Fruit fly (Drosophila melanogaster) whole organism, embryonic: Measurements from ENCODE around the gene EMC3.
A peak's percentile ranks its signal among the peaks of the same experiment; 100 is the strongest.

Source experiments
- ATbp ChIP-seq: fragments of 200-800 bp; sonication (Bioruptor generic); optimal IDR thresholded peaks from 2 replicates; lab custom pipeline; 2017; ENCODE audit warnings: missing biosample characterization, mild to moderate bottlenecking, missing genetic modification characterization, missing genetic modification reagents
- Antp ChIP-seq: fragments of 200-800 bp; sonication (Bioruptor generic); optimal IDR thresholded peaks from 3 replicates; lab custom pipeline; 2016; ENCODE audit warnings: missing biosample characterization, missing genetic modification characterization
- Awh ChIP-seq: fragments of 200-800 bp; sonication (Bioruptor generic); IDR thresholded peaks from 2 replicates; pipeline ENCODE4, ENCODE4 v1.3.6; 2022; ENCODE audit warnings: missing biosample characterization, missing genetic modification characterization
- Bgb ChIP-seq: fragments of 200-800 bp; sonication (Bioruptor generic); IDR thresholded peaks from 2 replicates; pipeline ENCODE4 v1.3.6; 2022; ENCODE audit warnings: missing biosample characterization, missing genetic modification characterization; ENCODE audit not compliant: partially characterized antibody
- CG10431 ChIP-seq: fragments of 200-800 bp; sonication (Bioruptor generic); optimal IDR thresholded peaks from 3 replicates; lab custom pipeline; 2018; ENCODE audit warnings: missing biosample characterization, mild to moderate bottlenecking, missing genetic modification characterization
- CG11456 ChIP-seq: fragments of 200-800 bp; sonication (Bioruptor generic); IDR thresholded peaks from 3 replicates; pipeline ENCODE4 v1.3.6; 2022; ENCODE audit warnings: missing biosample characterization, missing genetic modification characterization
- CG14860 ChIP-seq: fragments of 200-800 bp; sonication (Bioruptor generic); IDR thresholded peaks from 3 replicates; pipeline ENCODE4 v1.3.6; 2022; ENCODE audit warnings: missing biosample characterization, missing genetic modification characterization; ENCODE audit not compliant: partially characterized antibody
- CG1603 ChIP-seq: fragments of 200-800 bp; sonication (Bioruptor generic); optimal IDR thresholded peaks from 2 replicates; lab custom pipeline; 2019; ENCODE audit warnings: missing biosample characterization, mild to moderate bottlenecking, missing genetic modification characterization, moderate library complexity
- CG17186 ChIP-seq: fragments of 200-800 bp; sonication (Bioruptor generic); optimal IDR thresholded peaks from 3 replicates; lab custom pipeline; 2017; ENCODE audit warnings: missing biosample characterization, missing genetic modification reagents, missing genetic modification characterization
- CG17385 ChIP-seq: fragments of 200-800 bp; sonication (Bioruptor generic); optimal IDR thresholded peaks from 3 replicates; lab custom pipeline; 2018; ENCODE audit warnings: missing biosample characterization, mild to moderate bottlenecking, missing genetic modification characterization
- CG2116 ChIP-seq: fragments of 200-800 bp; sonication (Bioruptor generic); optimal IDR thresholded peaks from 3 replicates; lab custom pipeline; 2018; ENCODE audit warnings: missing biosample characterization, mild to moderate bottlenecking, missing genetic modification characterization
- CG31365 ChIP-seq: fragments of 200-800 bp; sonication (Bioruptor generic); optimal IDR thresholded peaks from 2 replicates; lab custom pipeline; 2018; ENCODE audit warnings: missing biosample characterization, mild to moderate bottlenecking, missing genetic modification characterization
- CG31441 ChIP-seq: fragments of 200-800 bp; sonication (Bioruptor generic); IDR thresholded peaks from 2 replicates; pipeline ENCODE4 v1.3.6; 2022; ENCODE audit warnings: missing biosample characterization, missing genetic modification characterization
- CG6813 ChIP-seq: fragments of 200-800 bp; sonication (Bioruptor generic); optimal IDR thresholded peaks from 2 replicates; lab custom pipeline; 2017; ENCODE audit warnings: missing biosample characterization, missing genetic modification characterization, mild to moderate bottlenecking, moderate library complexity, missing genetic modification reagents
- CG7745 ChIP-seq: fragments of 200-800 bp; sonication (Bioruptor generic); optimal IDR thresholded peaks from 2 replicates; lab custom pipeline; 2018; ENCODE audit warnings: missing biosample characterization, mild to moderate bottlenecking, missing genetic modification characterization, moderate library complexity
- CG7839 ChIP-seq: fragments of 200-800 bp; sonication (Bioruptor generic); optimal IDR thresholded peaks from 3 replicates; lab custom pipeline; 2018; ENCODE audit warnings: missing biosample characterization, mild to moderate bottlenecking, missing genetic modification characterization, moderate library complexity
- CG7963 ChIP-seq: fragments of 200-800 bp; sonication (Bioruptor generic); IDR thresholded peaks from 3 replicates; pipeline ENCODE4 v1.3.6; 2022; ENCODE audit warnings: missing biosample characterization, missing genetic modification characterization; ENCODE audit not compliant: partially characterized antibody
- CG8765 ChIP-seq: fragments of 200-800 bp; sonication (Bioruptor generic); IDR thresholded peaks from 2 replicates; pipeline ENCODE4 v1.3.6; 2022; ENCODE audit warnings: missing biosample characterization, missing genetic modification characterization
- CG9876 ChIP-seq: fragments of 200-800 bp; sonication (Bioruptor generic); optimal IDR thresholded peaks from 2 replicates; lab custom pipeline; 2016; ENCODE audit warnings: missing biosample characterization, missing genetic modification characterization
- Dbx ChIP-seq: fragments of 200-800 bp; sonication (Bioruptor generic); IDR thresholded peaks from 3 replicates; pipeline ENCODE4 v1.3.6; 2022; ENCODE audit warnings: missing biosample characterization, missing genetic modification characterization
- Deaf1 ChIP-seq: fragments of 200-800 bp; optimal IDR thresholded peaks from 3 replicates; lab custom pipeline; 2019; ENCODE audit warnings: missing biosample characterization, mild to moderate bottlenecking, missing genetic modification characterization, moderate library complexity
- E2f2 ChIP-seq: fragments of 200-800 bp; sonication (Bioruptor generic); IDR thresholded peaks from 2 replicates; pipeline ENCODE4 v1.3.6; 2022; ENCODE audit warnings: missing biosample characterization, missing genetic modification characterization
- ERR ChIP-seq: fragments of 200-800 bp; sonication (Bioruptor generic); optimal IDR thresholded peaks from 2 replicates; lab custom pipeline; 2016; ENCODE audit warnings: missing biosample characterization, missing genetic modification characterization
- Fer1 ChIP-seq: fragments of 200-800 bp; sonication (Bioruptor generic); optimal IDR thresholded peaks from 2 replicates; lab custom pipeline; 2017; ENCODE audit warnings: missing biosample characterization, mild to moderate bottlenecking, missing genetic modification characterization
- Hr78 ChIP-seq, 2 experiments: fragments of 200-800 bp in 1 of 2; fragments of >200 bp in 1 of 2; sonication (Bioruptor generic) in 1 of 2; optimal IDR thresholded peaks; 2 replicates each; lab custom pipeline; 2017 to 2019; ENCODE audit warnings: missing biosample characterization in 2 of 2, missing genetic modification characterization in 2 of 2, mild to moderate bottlenecking in 1 of 2, moderate library complexity in 1 of 2
- MBD-R2 ChIP-seq: fragments of 200-800 bp; sonication (Bioruptor generic); IDR thresholded peaks from 2 replicates; pipeline ENCODE4 v1.3.6; 2022; ENCODE audit warnings: missing biosample characterization, missing genetic modification characterization
- Nf-YC ChIP-seq: fragments of 200-800 bp; optimal IDR thresholded peaks from 3 replicates; lab custom pipeline; 2019; ENCODE audit warnings: missing biosample characterization, mild to moderate bottlenecking, missing genetic modification characterization, moderate library complexity
- Rx ChIP-seq: fragments of 200-800 bp; sonication (Bioruptor generic); IDR thresholded peaks from 2 replicates; pipeline ENCODE4 v1.3.6; 2022; ENCODE audit warnings: missing biosample characterization, missing genetic modification characterization
- Trl ChIP-seq, 3 experiments: fragments of >200 bp in 2 of 3; fragments of 200-800 bp in 1 of 3; sonication (Bioruptor generic) in 1 of 3; optimal IDR thresholded peaks; 2 replicates in 1 of 3; 3 replicates in 2 of 3; lab custom pipeline; 2016 to 2017; ENCODE audit warnings: missing biosample characterization in 1 of 3, missing genetic modification characterization in 1 of 3
- Xrp1 ChIP-seq: fragments of 200-800 bp; sonication (Bioruptor generic); IDR thresholded peaks from 2 replicates; pipeline ENCODE4 v1.3.6; 2022; ENCODE audit warnings: missing biosample characterization, missing genetic modification characterization
- chif ChIP-seq, 2 experiments: fragments of 200-800 bp; sonication (Bioruptor generic); optimal IDR thresholded peaks; 3 replicates each; lab custom pipeline; 2016; ENCODE audit warnings: missing biosample characterization in 2 of 2, missing genetic modification characterization in 2 of 2
- chinmo ChIP-seq: fragments of 200-800 bp; sonication (Bioruptor generic); IDR thresholded peaks from 4 replicates; pipeline ENCODE4 v1.3.6; 2022; ENCODE audit warnings: missing biosample characterization, missing genetic modification characterization; ENCODE audit not compliant: partially characterized antibody
- ci ChIP-seq: fragments of 200-800 bp; sonication (Bioruptor generic); IDR thresholded peaks from 3 replicates; pipeline ENCODE4 v1.3.6; 2022; ENCODE audit warnings: missing biosample characterization, missing genetic modification characterization
- disco-r ChIP-seq: fragments of 200-800 bp; sonication (Bioruptor generic); optimal IDR thresholded peaks from 2 replicates; lab custom pipeline; 2016; ENCODE audit warnings: missing biosample characterization, missing genetic modification characterization
- ftz-f1 ChIP-seq: fragments of 200-800 bp; sonication (Bioruptor generic); optimal IDR thresholded peaks from 2 replicates; lab custom pipeline; 2016; ENCODE audit warnings: missing biosample characterization, missing genetic modification characterization
- grau ChIP-seq: fragments of 200-800 bp; optimal IDR thresholded peaks from 3 replicates; lab custom pipeline; 2019; ENCODE audit warnings: missing biosample characterization, mild to moderate bottlenecking, missing genetic modification characterization, moderate library complexity
- gro ChIP-seq: fragments of 200-800 bp; sonication (Bioruptor generic); optimal IDR thresholded peaks from 2 replicates; lab custom pipeline; 2016; ENCODE audit warnings: missing biosample characterization, missing genetic modification characterization
- gsb ChIP-seq: fragments of 200-800 bp; sonication (Bioruptor generic); IDR thresholded peaks from 2 replicates; pipeline ENCODE4 v1.3.6; 2022; ENCODE audit warnings: missing biosample characterization, missing genetic modification characterization
- her ChIP-seq: fragments of 200-800 bp; sonication (Bioruptor generic); optimal IDR thresholded peaks from 2 replicates; lab custom pipeline; 2016; ENCODE audit warnings: missing biosample characterization, missing genetic modification characterization
- mirr ChIP-seq: fragments of 200-800 bp; sonication (Bioruptor generic); optimal IDR thresholded peaks from 3 replicates; lab custom pipeline; 2018; ENCODE audit warnings: missing biosample characterization, mild to moderate bottlenecking, missing genetic modification characterization
- nau ChIP-seq: fragments of 200-800 bp; sonication (Bioruptor generic); optimal IDR thresholded peaks from 3 replicates; lab custom pipeline; 2017; ENCODE audit warnings: missing biosample characterization, mild to moderate bottlenecking, missing genetic modification characterization, missing genetic modification reagents
- onecut ChIP-seq: fragments of 200-800 bp; sonication (Bioruptor generic); IDR thresholded peaks from 2 replicates; pipeline ENCODE4 v1.3.6; 2022; ENCODE audit warnings: missing biosample characterization, missing genetic modification characterization
- scrt ChIP-seq: fragments of 200-800 bp; sonication (Bioruptor generic); optimal IDR thresholded peaks from 2 replicates; lab custom pipeline; 2018; ENCODE audit warnings: missing biosample characterization, mild to moderate bottlenecking, missing genetic modification characterization, moderate library complexity
- sna ChIP-seq: fragments of 200-800 bp; sonication (Bioruptor generic); IDR thresholded peaks from 2 replicates; pipeline ENCODE4 v1.3.6; 2022; ENCODE audit warnings: missing biosample characterization, missing genetic modification characterization; ENCODE audit not compliant: partially characterized antibody
- sob ChIP-seq: fragments of 200-800 bp; sonication (Bioruptor generic); IDR thresholded peaks from 2 replicates; pipeline ENCODE4 v1.3.6; 2022; ENCODE audit warnings: missing biosample characterization, missing genetic modification characterization
- z ChIP-seq: fragments of 200-800 bp; sonication (Bioruptor generic); IDR thresholded peaks from 3 replicates; pipeline ENCODE4 v1.3.6; 2022; ENCODE audit warnings: missing biosample characterization, missing genetic modification characterization

Gene EMC3

DNA sequence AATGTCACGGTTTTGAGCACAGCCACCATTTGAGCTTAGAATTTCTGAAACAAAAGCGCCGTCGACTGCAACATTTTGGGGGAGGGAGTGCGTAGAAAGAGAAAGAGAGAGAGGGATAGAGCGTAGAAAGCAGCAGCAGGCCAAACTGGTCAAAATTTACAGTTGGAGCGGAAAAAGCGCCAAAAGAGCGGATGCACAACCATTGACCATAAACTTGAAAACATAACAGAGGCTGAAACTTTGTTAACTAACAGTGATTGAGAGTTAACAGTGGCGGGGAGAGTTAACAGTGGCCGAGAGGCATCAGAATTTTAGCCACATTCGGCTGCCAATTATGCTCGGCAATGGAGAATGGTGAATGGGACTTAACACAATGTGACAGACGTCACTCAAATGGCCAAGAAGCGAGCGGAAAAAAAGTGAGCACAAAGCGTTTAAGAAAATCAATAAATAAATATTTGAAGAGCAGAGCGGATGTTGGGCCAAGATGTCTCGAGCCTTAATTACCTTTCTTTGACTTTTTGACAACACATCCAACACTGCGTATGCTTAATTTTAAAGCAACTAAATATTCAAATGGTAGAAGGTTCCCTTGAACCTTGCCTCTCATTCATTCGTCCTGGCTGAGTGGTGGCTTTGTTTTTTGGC is 24.9 kb upstream of the EMC3 start:
- peak; percentile 71; the same call in 1 of the 2 replicates for TF ChIP-seq onecut
- peak; percentile 24; the same call in 1 of the 4 replicates for TF ChIP-seq chinmo (GFP tag; lab: Robert Waterston, UW)
- TF ChIP-seq Deaf1 (tag; lab: Kevin White, UChicago): peak; percentile 52
- TF ChIP-seq CG17385 (GFP tag; lab: Kevin White, UChicago): no peak
- no peak for TF ChIP-seq scrt (GFP tag; lab: Kevin White, UChicago)
- no peak for TF ChIP-seq CG7963
- TF ChIP-seq chif (GFP tag; optimal IDR thresholded peaks at IDR 0.05; lab: Kevin White, UChicago): no peak
- peak; percentile 69 to 88 for TF ChIP-seq Trl (optimal IDR thresholded peaks at IDR 0.05; lab: Kevin White, UChicago)
- TF ChIP-seq Trl (GFP tag; optimal IDR thresholded peaks at IDR 0.05; lab: Kevin White, UChicago): no peak

DNA sequence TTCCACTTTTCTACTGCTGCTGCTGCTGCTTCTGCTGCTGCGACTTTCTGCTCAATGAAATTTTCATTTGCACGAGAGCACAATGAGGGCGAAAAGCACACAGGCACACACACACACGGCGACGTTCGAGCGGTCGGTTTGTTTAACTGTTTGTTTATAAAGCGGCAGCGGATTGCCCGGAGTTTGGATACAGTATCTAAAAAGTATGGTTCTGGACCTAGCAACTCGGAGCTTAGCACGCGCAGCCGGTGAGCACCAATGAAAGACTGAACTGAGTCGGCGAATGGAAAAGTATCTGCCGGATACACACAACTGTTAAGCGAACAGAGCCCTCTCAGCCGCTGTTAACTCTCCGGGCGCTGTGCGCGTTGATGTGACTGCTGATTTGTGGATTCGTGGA is 23.8 kb upstream of the EMC3 start, which contains the start of gene CG17124:
Gene CG17124, minus strand, starts transcription at position 277 of the 400 bp plus-strand sequence.
- no peak for TF ChIP-seq Rx (GFP tag; lab: Robert Waterston, UW)
- TF ChIP-seq Bgb: peak; percentile 63
- TF ChIP-seq Trl (optimal IDR thresholded peaks at IDR 0.05; lab: Kevin White, UChicago): peak; percentile 43 to 61
- TF ChIP-seq Trl (GFP tag; optimal IDR thresholded peaks at IDR 0.05; lab: Kevin White, UChicago): peak; percentile 44
- peak; percentile 54 for TF ChIP-seq nau (GFP tag; lab: Kevin White, UChicago)
- peak; percentile 24 for TF ChIP-seq CG7839 (tag; lab: Kevin White, UChicago)
- 0 out of 2 replicates have a peak, but pooled peaks have one; percentile 13 for TF ChIP-seq Xrp1 (GFP tag; lab: Robert Waterston, UW)
- peak; percentile 72 for TF ChIP-seq Fer1
- TF ChIP-seq CG9876: peak; percentile 19
- TF ChIP-seq ftz-f1 (GFP tag; lab: Kevin White, UChicago): peak; percentile 67
- no peak for TF ChIP-seq CG10431
- TF ChIP-seq mirr (GFP tag; lab: Kevin White, UChicago): peak; percentile 45
- peak; percentile 64 for TF ChIP-seq her
- TF ChIP-seq CG31441 (GFP tag; lab: Robert Waterston, UW): no peak
- TF ChIP-seq ERR (GFP tag; lab: Kevin White, UChicago): peak; percentile 12
- TF ChIP-seq CG2116 (GFP tag; lab: Kevin White, UChicago): no peak
- 0 out of 2 replicates have a peak, but pooled peaks have one; percentile 15 for TF ChIP-seq sna (GFP tag; lab: Robert Waterston, UW)
- TF ChIP-seq CG1603 (tag; lab: Kevin White, UChicago): peak; percentile 2
- TF ChIP-seq sob (GFP tag; lab: Robert Waterston, UW): peak; percentile 57; the same call in 1 of the 2 replicates
- TF ChIP-seq CG8765: no peak
- no peak for TF ChIP-seq disco-r (GFP tag; lab: Kevin White, UChicago)
- TF ChIP-seq z (GFP tag; lab: Robert Waterston, UW): 0 out of 3 replicates have a peak, but pooled peaks have one; percentile 32
- no peak for TF ChIP-seq CG31365 (tag; lab: Kevin White, UChicago)
- 0 out of 3 replicates have a peak, but pooled peaks have one; percentile 52 for TF ChIP-seq CG11456 (GFP tag; lab: Robert Waterston, UW)
- TF ChIP-seq ATbp (GFP tag; lab: Kevin White, UChicago): peak; percentile 14
- peak in 1 of 2 experiments; percentile 2 for TF ChIP-seq Hr78 (GFP tag; optimal IDR thresholded peaks at IDR 0.05; lab: Kevin White, UChicago)
- peak; percentile 67 for TF ChIP-seq Awh (GFP tag; lab: Robert Waterston, UW)
- peak; percentile 74; the same call in 2 of the 3 replicates for TF ChIP-seq ci (GFP tag; lab: Robert Waterston, UW)
- peak; percentile 5 for TF ChIP-seq CG6813 (GFP tag; lab: Kevin White, UChicago)
- TF ChIP-seq gsb: 0 out of 2 replicates have a peak, but pooled peaks have one; percentile 31
- TF ChIP-seq CG14860 (GFP tag; lab: Robert Waterston, UW): no peak
- TF ChIP-seq Dbx (GFP tag; lab: Robert Waterston, UW): peak; percentile 62; the same call in 1 of the 3 replicates
- peak; percentile 0 for TF ChIP-seq CG17186 (GFP tag; lab: Kevin White, UChicago)
- TF ChIP-seq Nf-YC (tag; lab: Kevin White, UChicago): peak; percentile 69
- peak; percentile 21; the same call in 1 of the 2 replicates for TF ChIP-seq MBD-R2 (GFP tag; lab: Robert Waterston, UW)
- TF ChIP-seq CG7745 (tag; lab: Kevin White, UChicago): no peak
- no peak for TF ChIP-seq Antp (GFP tag; lab: Kevin White, UChicago)
- TF ChIP-seq gro (GFP tag; lab: Kevin White, UChicago): peak; percentile 70
- TF ChIP-seq grau (tag; lab: Kevin White, UChicago): peak; percentile 23
- TF ChIP-seq E2f2 (GFP tag; lab: Robert Waterston, UW): no peak
